Fruit fly (Drosophila melanogaster) whole organism, embryonic: ENCODE measurements around the gene CG14818.

Experiments
- Adf1 ChIP-seq: fragments of 200-800 bp; sonication (Bioruptor generic); IDR thresholded peaks from 2 replicates; pipeline ENCODE4 v1.3.6; 2022; ENCODE audit warnings: missing biosample characterization, missing genetic modification characterization
- Atf3 ChIP-seq: fragments of 200-800 bp; sonication (Bioruptor generic); optimal IDR thresholded peaks from 3 replicates; lab custom pipeline; 2016; ENCODE audit warnings: missing biosample characterization, missing genetic modification characterization
- Bgb ChIP-seq: fragments of 200-800 bp; sonication (Bioruptor generic); IDR thresholded peaks from 2 replicates; pipeline ENCODE4 v1.3.6; 2022; ENCODE audit warnings: missing biosample characterization, missing genetic modification characterization; ENCODE audit not compliant: partially characterized antibody
- Blimp-1 ChIP-seq: fragments of 200-800 bp; sonication (Bioruptor generic); optimal IDR thresholded peaks from 3 replicates; lab custom pipeline; 2018; ENCODE audit warnings: missing biosample characterization, missing genetic modification characterization, mild to moderate bottlenecking, moderate library complexity, missing genetic modification reagents
- CG10654 ChIP-seq: fragments of 200-800 bp; sonication (Bioruptor generic); optimal IDR thresholded peaks from 2 replicates; lab custom pipeline; 2016; ENCODE audit warnings: missing biosample characterization, missing genetic modification characterization
- CG12769 ChIP-seq: fragments of 200-800 bp; sonication (Bioruptor generic); optimal IDR thresholded peaks from 2 replicates; lab custom pipeline; 2019; ENCODE audit warnings: missing biosample characterization, mild to moderate bottlenecking, missing genetic modification characterization, moderate library complexity
- CG13287 ChIP-seq: fragments of 200-800 bp; sonication (Bioruptor generic); IDR thresholded peaks from 2 replicates; pipeline ENCODE4 v1.3.6; 2022; ENCODE audit warnings: missing biosample characterization, missing genetic modification characterization; ENCODE audit not compliant: partially characterized antibody
- CG14710 ChIP-seq: fragments of 200-800 bp; sonication (Bioruptor generic); optimal IDR thresholded peaks from 3 replicates; lab custom pipeline; 2019; ENCODE audit warnings: missing biosample characterization, mild to moderate bottlenecking, missing genetic modification characterization, moderate library complexity
- CG14860 ChIP-seq: fragments of 200-800 bp; sonication (Bioruptor generic); IDR thresholded peaks from 3 replicates; pipeline ENCODE4 v1.3.6; 2022; ENCODE audit warnings: missing biosample characterization, missing genetic modification characterization; ENCODE audit not compliant: partially characterized antibody
- CG15601 ChIP-seq: fragments of 200-800 bp; sonication (Bioruptor generic); optimal IDR thresholded peaks from 3 replicates; lab custom pipeline; 2019; ENCODE audit warnings: missing biosample characterization, mild to moderate bottlenecking, missing genetic modification characterization, moderate library complexity
- CG1647 ChIP-seq: fragments of 200-800 bp; sonication (Bioruptor generic); optimal IDR thresholded peaks from 3 replicates; lab custom pipeline; 2016; ENCODE audit warnings: missing biosample characterization, missing genetic modification characterization
- CG16815 ChIP-seq: fragments of 200-800 bp; sonication (Bioruptor generic); optimal IDR thresholded peaks from 3 replicates; lab custom pipeline; 2017; ENCODE audit warnings: missing biosample characterization, mild to moderate bottlenecking, missing genetic modification characterization
- CG17361 ChIP-seq: fragments of 200-800 bp; sonication (Bioruptor generic); IDR thresholded peaks from 3 replicates; pipeline ENCODE4 v1.3.6; 2022; ENCODE audit warnings: missing biosample characterization, missing genetic modification characterization
- CG30403 ChIP-seq: fragments of 200-800 bp; sonication (Bioruptor generic); optimal IDR thresholded peaks from 3 replicates; lab custom pipeline; 2016; ENCODE audit warnings: missing biosample characterization, missing genetic modification characterization
- CG32767 ChIP-seq: fragments of 200-800 bp; sonication (Bioruptor generic); IDR thresholded peaks from 2 replicates; pipeline ENCODE4 v1.3.6; 2022; ENCODE audit warnings: missing biosample characterization, missing genetic modification characterization
- CG32772 ChIP-seq: fragments of 200-800 bp; sonication (Bioruptor generic); IDR thresholded peaks from 2 replicates; pipeline ENCODE4 v1.3.6; 2022; ENCODE audit warnings: missing biosample characterization, missing genetic modification characterization
- CG42726 ChIP-seq: fragments of 200-800 bp; sonication (Bioruptor generic); IDR thresholded peaks from 2 replicates; pipeline ENCODE4 v1.3.6; 2022; ENCODE audit warnings: missing biosample characterization, missing genetic modification characterization; ENCODE audit not compliant: partially characterized antibody
- CG4707 ChIP-seq: fragments of 200-800 bp; sonication (Bioruptor generic); optimal IDR thresholded peaks from 2 replicates; lab custom pipeline; 2018; ENCODE audit warnings: missing biosample characterization, mild to moderate bottlenecking, missing genetic modification characterization, moderate library complexity
- CG7271 ChIP-seq: fragments of 200-800 bp; sonication (Bioruptor generic); optimal IDR thresholded peaks from 2 replicates; lab custom pipeline; 2018; ENCODE audit warnings: missing biosample characterization, mild to moderate bottlenecking, missing genetic modification characterization, moderate library complexity
- CG9817 ChIP-seq: fragments of 200-800 bp; sonication (Bioruptor generic); optimal IDR thresholded peaks from 2 replicates; lab custom pipeline; 2018; ENCODE audit warnings: missing biosample characterization, mild to moderate bottlenecking, missing genetic modification characterization, moderate library complexity
- Deaf1 ChIP-seq: fragments of 200-800 bp; optimal IDR thresholded peaks from 3 replicates; lab custom pipeline; 2019; ENCODE audit warnings: missing biosample characterization, mild to moderate bottlenecking, missing genetic modification characterization, moderate library complexity
- Drgx ChIP-seq: fragments of 200-800 bp; sonication (Bioruptor generic); IDR thresholded peaks from 2 replicates; pipeline ENCODE4 v1.3.6; 2022; ENCODE audit warnings: missing biosample characterization, missing genetic modification characterization
- Gsc ChIP-seq: fragments of 200-800 bp; sonication (Bioruptor generic); IDR thresholded peaks from 2 replicates; pipeline ENCODE4 v1.3.6; 2022; ENCODE audit warnings: missing biosample characterization, missing genetic modification characterization
- Hand ChIP-seq: fragments of 200-800 bp; sonication (Bioruptor generic); optimal IDR thresholded peaks from 2 replicates; lab custom pipeline; 2017; ENCODE audit warnings: mild to moderate bottlenecking, missing biosample characterization, missing genetic modification reagents, missing genetic modification characterization
- Hr78 ChIP-seq, 2 experiments: fragments of 200-800 bp in 1 of 2; fragments of >200 bp in 1 of 2; sonication (Bioruptor generic) in 1 of 2; optimal IDR thresholded peaks; 2 replicates each; lab custom pipeline; 2017 to 2019; ENCODE audit warnings: missing biosample characterization in 2 of 2, missing genetic modification characterization in 2 of 2, mild to moderate bottlenecking in 1 of 2, moderate library complexity in 1 of 2
- Jarid2 ChIP-seq: fragments of 200-800 bp; sonication (Bioruptor generic); optimal IDR thresholded peaks from 3 replicates; lab custom pipeline; 2017; ENCODE audit warnings: mild to moderate bottlenecking, missing biosample characterization, missing genetic modification reagents, missing genetic modification characterization
- Med ChIP-seq: fragments of 200-800 bp; sonication (Bioruptor generic); peaks from one replicate; lab custom pipeline; 2016; ENCODE audit warnings: missing biosample characterization, missing genetic modification characterization, mild to moderate bottlenecking, inconsistent platforms, moderate library complexity
- Pdp1 ChIP-seq, 2 experiments: fragments of 200-800 bp; sonication (Bioruptor generic); optimal IDR thresholded peaks; 3 replicates each; lab custom pipeline; 2016; ENCODE audit warnings: missing biosample characterization in 2 of 2, missing genetic modification characterization in 2 of 2, mild to moderate bottlenecking in 1 of 2, moderate library complexity in 1 of 2
- ac ChIP-seq: fragments of 200-800 bp; sonication (Bioruptor generic); optimal IDR thresholded peaks from 3 replicates; lab custom pipeline; 2017; ENCODE audit warnings: missing biosample characterization, mild to moderate bottlenecking, missing genetic modification characterization
- amos ChIP-seq: fragments of 200-800 bp; sonication (Bioruptor generic); IDR thresholded peaks from 2 replicates; pipeline ENCODE4 v1.3.6; 2022; ENCODE audit warnings: missing biosample characterization, missing genetic modification characterization; ENCODE audit not compliant: partially characterized antibody
- gem ChIP-seq: fragments of 200-800 bp; sonication (Bioruptor generic); optimal IDR thresholded peaks from 2 replicates; lab custom pipeline; 2019; ENCODE audit warnings: missing biosample characterization, mild to moderate bottlenecking, missing genetic modification characterization, moderate library complexity
- grn ChIP-seq: fragments of 200-800 bp; sonication (Bioruptor generic); optimal IDR thresholded peaks from 3 replicates; lab custom pipeline; 2017; ENCODE audit warnings: missing biosample characterization, missing genetic modification characterization
- kni ChIP-seq: fragments of 200-800 bp; sonication (Bioruptor generic); optimal IDR thresholded peaks from 3 replicates; lab custom pipeline; 2017; ENCODE audit warnings: mild to moderate bottlenecking, missing biosample characterization, missing genetic modification reagents, missing genetic modification characterization
- lov ChIP-seq, 2 experiments: fragments of 200-800 bp in 1 of 2; fragments of >200 bp in 1 of 2; sonication (Bioruptor generic) in 1 of 2; IDR thresholded peaks in 1 of 2; optimal IDR thresholded peaks in 1 of 2; 2 replicates in 1 of 2; 3 replicates in 1 of 2; pipeline versions ENCODE4 v1.3.6 to Lab custom; 2017 to 2022; ENCODE audit warnings: missing biosample characterization in 1 of 2, missing genetic modification characterization in 1 of 2
- nerfin-1 ChIP-seq: fragments of 200-800 bp; sonication (Bioruptor generic); optimal IDR thresholded peaks from 3 replicates; lab custom pipeline; 2019; ENCODE audit warnings: missing biosample characterization, mild to moderate bottlenecking, missing genetic modification characterization, moderate library complexity
- nom ChIP-seq: fragments of 200-800 bp; sonication (Bioruptor generic); optimal IDR thresholded peaks from 2 replicates; lab custom pipeline; 2017; ENCODE audit warnings: missing biosample characterization, missing genetic modification characterization, mild to moderate bottlenecking, moderate library complexity, missing genetic modification reagents
- peb ChIP-seq: fragments of 200-800 bp; sonication (Bioruptor generic); IDR thresholded peaks from 2 replicates; pipeline ENCODE4 v1.3.6; 2022; ENCODE audit warnings: missing biosample characterization, missing genetic modification characterization
- pros ChIP-seq: fragments of 200-800 bp; sonication (Bioruptor generic); optimal IDR thresholded peaks from 3 replicates; lab custom pipeline; 2019; ENCODE audit warnings: missing biosample characterization, mild to moderate bottlenecking, missing genetic modification characterization, moderate library complexity
- run ChIP-seq: fragments of 200-800 bp; sonication (Bioruptor generic); optimal IDR thresholded peaks from 3 replicates; lab custom pipeline; 2018; ENCODE audit warnings: missing biosample characterization, mild to moderate bottlenecking, missing genetic modification characterization
- slp2 ChIP-seq: fragments of 200-800 bp; sonication (Bioruptor generic); optimal IDR thresholded peaks from 2 replicates; lab custom pipeline; 2016; ENCODE audit warnings: missing biosample characterization, missing genetic modification characterization
- sqz ChIP-seq: fragments of 200-800 bp; sonication (Bioruptor generic); optimal IDR thresholded peaks from 3 replicates; lab custom pipeline; 2018; ENCODE audit warnings: missing biosample characterization, mild to moderate bottlenecking, missing genetic modification characterization
- tup ChIP-seq: fragments of 200-800 bp; sonication (Bioruptor generic); optimal IDR thresholded peaks from 2 replicates; lab custom pipeline; 2016; ENCODE audit warnings: missing biosample characterization, mild to moderate bottlenecking, missing genetic modification characterization, moderate library complexity
- vvl ChIP-seq: fragments of 200-800 bp; sonication (Bioruptor generic); IDR thresholded peaks from 2 replicates; pipeline ENCODE4 v1.3.6; 2022; ENCODE audit warnings: missing biosample characterization, missing genetic modification characterization
- wdn ChIP-seq: fragments of 200-800 bp; sonication (Bioruptor generic); IDR thresholded peaks from 2 replicates; pipeline ENCODE4 v1.3.6; 2022; ENCODE audit warnings: missing biosample characterization, missing genetic modification characterization

Gene CG14818

DNA sequence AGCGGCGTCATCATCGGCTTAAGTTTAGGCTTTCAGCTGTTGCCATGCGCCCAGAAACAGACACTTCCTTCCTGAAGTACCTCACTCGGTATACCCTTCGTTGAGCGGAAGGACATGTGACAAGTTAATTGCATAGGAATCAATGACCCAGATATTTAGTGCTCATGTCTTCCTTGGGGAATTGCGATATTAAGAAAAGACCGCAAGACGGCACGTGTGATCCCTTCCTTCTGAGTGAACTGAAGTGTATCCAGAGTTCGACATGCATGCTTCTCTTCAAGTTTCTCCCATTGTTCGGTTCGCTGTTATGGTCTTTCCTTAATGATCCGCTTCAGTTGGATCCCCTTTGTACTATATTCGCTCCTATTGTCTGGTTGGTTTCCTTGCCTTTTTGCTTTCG is 39.1 kb downstream of the CG14818 start (continued):
- no peak for TF ChIP-seq CG15601
- no peak for TF ChIP-seq slp2 (GFP tag; lab: Kevin White, UChicago)
- TF ChIP-seq Atf3 = no peak
- no peak for TF ChIP-seq gem
- no peak for TF ChIP-seq wdn (GFP tag; lab: Robert Waterston, UW)
- TF ChIP-seq CG9817 (tag; lab: Kevin White, UChicago) = no peak
- TF ChIP-seq CG32767 = no peak
- TF ChIP-seq CG14860 (GFP tag; lab: Robert Waterston, UW) = no peak
- TF ChIP-seq CG32772 (GFP tag; lab: Robert Waterston, UW) = 0 out of 2 replicates have a peak, but pooled peaks have one; percentile 33
- TF ChIP-seq nom (GFP tag; lab: Kevin White, UChicago) = peak; percentile 65
- no peak for TF ChIP-seq CG1647
- TF ChIP-seq CG30403 (GFP tag; lab: Kevin White, UChicago) = no peak
- TF ChIP-seq Med (GFP tag; lab: Kevin White, UChicago) = peak; percentile 58
- peak; percentile 27; the same call in 1 of the 2 replicates for TF ChIP-seq Drgx (GFP tag; lab: Robert Waterston, UW)
- TF ChIP-seq CG4707 (GFP tag; lab: Kevin White, UChicago) = no peak

DNA sequence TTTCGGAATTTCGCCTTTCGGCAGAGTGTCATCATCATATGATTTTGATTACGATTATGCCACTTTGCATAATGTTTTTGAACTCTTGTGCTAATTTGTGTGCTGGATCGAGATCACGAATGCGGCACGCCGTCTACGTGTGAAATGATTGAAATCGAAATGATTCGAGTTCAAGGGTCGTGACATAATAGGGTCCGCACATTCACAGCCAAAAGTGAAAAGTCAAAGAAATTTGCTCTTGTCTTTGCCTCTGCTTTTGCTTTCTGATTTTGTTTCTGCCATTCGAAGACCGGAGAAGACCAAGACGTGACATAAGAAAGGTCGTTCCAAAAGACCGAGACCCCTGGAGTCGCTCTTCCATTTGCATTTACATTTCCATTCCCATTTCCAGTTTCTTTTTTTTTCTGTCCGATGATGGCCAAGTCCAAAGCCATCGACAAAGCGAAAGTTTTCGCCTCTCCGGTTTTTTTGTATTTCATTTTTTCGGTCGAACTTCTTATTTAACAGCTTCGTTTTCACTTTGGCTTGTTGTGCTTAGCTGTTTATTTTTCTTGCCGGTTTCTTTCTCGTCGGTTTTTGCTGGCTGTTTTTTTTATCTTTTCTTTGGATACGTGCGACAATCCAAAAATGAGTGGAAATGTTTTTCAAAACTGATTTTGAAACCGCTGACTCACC is 44.7 kb downstream of the CG14818 start:
- TF ChIP-seq Hr78 (GFP tag; optimal IDR thresholded peaks at IDR 0.05; lab: Kevin White, UChicago) (peak in 1 of 2 experiments; percentile 94), lov (optimal IDR thresholded peaks at IDR 0.05; lab: Kevin White, UChicago) (no peak), lov (GFP tag; IDR thresholded peaks at IDR 0.05; lab: Robert Waterston, UW) (no peak), kni (GFP tag; lab: Kevin White, UChicago) (peak; percentile 0), vvl (GFP tag; lab: Robert Waterston, UW) (peak; percentile 33; the same call in 1 of the 2 replicates), run (tag; lab: Kevin White, UChicago) (no peak), Blimp-1 (GFP tag; lab: Kevin White, UChicago) (peak; percentile 96), CG17361 (no peak), pros (peak; percentile 65), sqz (GFP tag; lab: Kevin White, UChicago) (peak; percentile 34), CG10654 (no peak), Pdp1 (GFP tag; optimal IDR thresholded peaks at IDR 0.05; lab: Kevin White, UChicago) (peak in 1 of 2 experiments; percentile 62)

DNA sequence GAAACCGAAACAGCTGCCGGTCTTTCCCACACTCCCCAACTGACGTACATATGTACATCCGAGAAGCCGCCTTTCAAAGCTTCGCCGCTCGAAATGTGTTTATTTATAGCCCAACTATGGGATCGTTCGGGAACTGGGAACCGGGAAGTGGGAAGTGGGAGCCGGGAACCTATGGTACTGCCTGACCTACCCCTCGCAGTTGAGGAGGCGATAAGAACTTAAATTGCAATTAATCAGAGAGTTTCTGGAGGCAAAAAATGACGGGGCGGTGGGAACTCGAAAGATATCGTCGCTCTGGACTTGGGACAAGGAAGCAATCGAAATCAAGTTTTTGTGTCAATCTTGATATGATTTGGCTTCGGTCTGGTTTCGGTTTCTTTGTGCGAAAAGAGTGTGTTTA is 46.9 kb downstream of the CG14818 start:
- TF ChIP-seq CG12769 (tag; lab: Kevin White, UChicago) = peak; percentile 47
- no peak for TF ChIP-seq peb

DNA sequence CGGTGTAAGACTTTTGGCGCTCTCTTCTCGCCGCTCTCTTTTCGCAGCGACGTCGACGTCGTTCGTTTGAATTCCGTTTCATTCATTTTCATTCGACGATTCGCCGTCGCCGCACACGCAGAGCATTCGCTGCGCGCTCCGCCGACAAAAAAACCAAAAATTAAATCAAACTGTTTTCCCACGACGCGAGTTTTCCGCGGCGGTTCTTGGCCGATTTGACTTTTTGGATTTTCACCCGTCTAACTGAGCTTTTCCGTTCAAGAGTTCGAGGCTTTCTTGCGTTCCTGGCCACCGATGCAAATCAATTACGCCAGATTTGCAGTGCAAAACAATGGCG is 48.4 kb downstream of the CG14818 start:
- TF ChIP-seq CG42726 (peak; percentile 65; the same call in 1 of the 2 replicates), Deaf1 (peak; percentile 12), Gsc (GFP tag; lab: Robert Waterston, UW) (no peak), CG7271 (tag; lab: Kevin White, UChicago) (no peak), tup (GFP tag; lab: Kevin White, UChicago) (no peak), CG14710 (no peak), grn (GFP tag; lab: Kevin White, UChicago) (no peak), Jarid2 (GFP tag; lab: Kevin White, UChicago) (peak; percentile 82), ac (GFP tag; lab: Kevin White, UChicago) (no peak), Hand (GFP tag; lab: Kevin White, UChicago) (peak; percentile 2), CG16815 (GFP tag; lab: Kevin White, UChicago) (no peak), CG13287 (peak; percentile 7; the same call in 1 of the 2 replicates), nerfin-1 (tag; lab: Kevin White, UChicago) (no peak), Adf1 (GFP tag; lab: Robert Waterston, UW) (peak; percentile 15), Bgb (GFP tag; lab: Robert Waterston, UW) (peak; percentile 53; the same call in 1 of the 2 replicates), amos (GFP tag; lab: Robert Waterston, UW) (peak; percentile 36; the same call in 1 of the 2 replicates)
